Worm (Caenorhabditis elegans) whole organism, L4/young adult: Measurements from ENCODE around the gene col-149.

Experiments used
- W03F9.2 ChIP-seq: fragments of 150-350 bp; optimal IDR thresholded peaks from 2 replicates; lab custom pipeline; 2014; ENCODE audit warnings: missing biosample characterization, missing genetic modification characterization
- dao-5 ChIP-seq: sonication (generic microtip); optimal IDR thresholded peaks from 2 replicates; lab custom pipeline; 2016; ENCODE audit warnings: missing genotype, missing genetic modification characterization, moderate library complexity, missing compliant biosample characterization
- him-1 ChIP-seq: sonication (generic microtip); optimal IDR thresholded peaks from 2 replicates; lab custom pipeline; 2016; ENCODE audit warnings: missing genotype, missing genetic modification reagents, missing genetic modification characterization, missing compliant biosample characterization

ce11 chrV:10294549-10294948, 1.9 kb upstream of the col-149 start, which contains the start of gene col-150:
- TF ChIP-seq him-1 (tag; lab: Kevin White, UChicago) (no peak), dao-5 (tag; lab: Kevin White, UChicago) (no peak), W03F9.2 (tag; lab: Kevin White, UChicago) (no peak)
